Worm (Caenorhabditis elegans): Measurements from ENCODE around the gene mop-25.1.

- TF ChIP-seq flt-1 (GFP tag; IDR thresholded peaks at IDR 0.05), result no peak
- TF ChIP-seq cog-1 (tag; optimal IDR thresholded peaks at IDR 0.05), result no peak
Measured at ce11 chrX:3991652-3992051, 20.4 kb upstream of the mop-25.1 start.
